Worm (Caenorhabditis elegans) whole organism, mixed stage, embryonic: ENCODE measurements around the gene B0361.4.

ENCODE experiments used
- M03D4.4 ChIP-seq: sonication (generic microtip); optimal IDR thresholded peaks from 2 replicates; lab custom pipeline; 2017; ENCODE audit warnings: mild to moderate bottlenecking, missing genetic modification characterization, missing compliant biosample characterization
- bed-3 ChIP-seq: fragments of 200-800 bp; sonication (Bioruptor generic); optimal IDR thresholded peaks from 3 replicates; lab custom pipeline; 2018; ENCODE audit warnings: mild to moderate bottlenecking, missing genetic modification characterization, moderate library complexity, missing compliant biosample characterization
- blmp-1 ChIP-seq: fragments of 150-350 bp; optimal IDR thresholded peaks from 2 replicates; lab custom pipeline; 2014; ENCODE audit warnings: missing biosample characterization, missing genetic modification characterization
- ceh-43 ChIP-seq: fragments of 200-800 bp; sonication (Bioruptor generic); optimal IDR thresholded peaks from 2 replicates; lab custom pipeline; 2018; ENCODE audit warnings: mild to moderate bottlenecking, missing genetic modification characterization, moderate library complexity, missing compliant biosample characterization
- cnd-1 ChIP-seq: fragments of 200-800 bp; sonication (Bioruptor generic); optimal IDR thresholded peaks from 2 replicates; lab custom pipeline; 2018; ENCODE audit warnings: mild to moderate bottlenecking, missing genetic modification characterization, missing compliant biosample characterization
- elt-1 ChIP-seq: sonication (generic microtip); optimal IDR thresholded peaks from 2 replicates; lab custom pipeline; 2017; ENCODE audit warnings: missing genetic modification characterization, mild to moderate bottlenecking, missing compliant biosample characterization, antibody characterized with exemption, moderate library complexity, borderline replicate concordance; ENCODE audit not compliant: insufficient read depth
- elt-3 ChIP-seq: fragments of 150-350 bp; optimal IDR thresholded peaks from 2 replicates; lab custom pipeline; 2014; ENCODE audit warnings: missing biosample characterization, missing genetic modification characterization
- flh-1 ChIP-seq: fragments of 200-800 bp; sonication (Bioruptor generic); optimal IDR thresholded peaks from 2 replicates; lab custom pipeline; 2018; ENCODE audit warnings: mild to moderate bottlenecking, missing genetic modification characterization, moderate library complexity, missing compliant biosample characterization
- ham-2 ChIP-seq: fragments of 200-800 bp; sonication (Bioruptor generic); optimal IDR thresholded peaks from 2 replicates; lab custom pipeline; 2018; ENCODE audit warnings: mild to moderate bottlenecking, missing genetic modification characterization, missing compliant biosample characterization
- hlh-1 ChIP-seq: fragments of 150-350 bp; optimal IDR thresholded peaks from 2 replicates; lab custom pipeline; 2014; ENCODE audit warnings: missing biosample characterization, missing genetic modification reagents, missing genetic modification characterization
- lin-13 ChIP-seq: fragments of 150-350 bp; optimal IDR thresholded peaks from 2 replicates; lab custom pipeline; 2014; ENCODE audit warnings: missing biosample characterization, missing genetic modification characterization
- lin-32 ChIP-seq: fragments of 200-800 bp; sonication (Bioruptor generic); optimal IDR thresholded peaks from 2 replicates; lab custom pipeline; 2018; ENCODE audit warnings: mild to moderate bottlenecking, missing genetic modification characterization, missing compliant biosample characterization
- lsy-2 ChIP-seq: fragments of 150-350 bp; optimal IDR thresholded peaks from 2 replicates; lab custom pipeline; 2014; ENCODE audit warnings: missing biosample characterization, missing genetic modification characterization
- mab-5 ChIP-seq: fragments of 150-350 bp; optimal IDR thresholded peaks from 2 replicates; lab custom pipeline; 2014; ENCODE audit warnings: missing biosample characterization, missing genetic modification characterization
- mls-2 ChIP-seq: sonication (generic microtip); optimal IDR thresholded peaks from 2 replicates; lab custom pipeline; 2016; ENCODE audit warnings: mild to moderate bottlenecking, missing genetic modification characterization, moderate library complexity, missing compliant biosample characterization
- nhr-12 ChIP-seq: fragments of 150-350 bp; optimal IDR thresholded peaks from 2 replicates; lab custom pipeline; 2014; ENCODE audit warnings: missing biosample characterization, missing genetic modification characterization
- nhr-237 ChIP-seq: fragments of 150-350 bp; optimal IDR thresholded peaks from 2 replicates; lab custom pipeline; 2014; ENCODE audit warnings: missing biosample characterization, missing genetic modification characterization
- nhr-76 ChIP-seq: sonication (generic microtip); optimal IDR thresholded peaks from 2 replicates; lab custom pipeline; 2017; ENCODE audit warnings: missing biosample characterization, missing genetic modification characterization
- pha-4 ChIP-seq: fragments of 150-350 bp; optimal IDR thresholded peaks from 2 replicates; lab custom pipeline; 2018; ENCODE audit warnings: missing biosample characterization, missing genetic modification reagents, missing genetic modification characterization
- sem-2 ChIP-seq: fragments of 200-800 bp; sonication (Bioruptor generic); optimal IDR thresholded peaks from 2 replicates; lab custom pipeline; 2018; ENCODE audit warnings: mild to moderate bottlenecking, missing genetic modification characterization, missing compliant biosample characterization
- snpc-4 ChIP-seq: fragments of 150-350 bp; optimal IDR thresholded peaks from 2 replicates; lab custom pipeline; 2014; ENCODE audit warnings: missing biosample characterization, missing genetic modification characterization
- sptf-1 ChIP-seq: sonication (generic microtip); optimal IDR thresholded peaks from 2 replicates; lab custom pipeline; 2017; ENCODE audit warnings: mild to moderate bottlenecking, missing genetic modification characterization, moderate library complexity, missing compliant biosample characterization
- tbx-8 ChIP-seq: fragments of 200-800 bp; sonication (Bioruptor generic); optimal IDR thresholded peaks from 2 replicates; lab custom pipeline; 2018; ENCODE audit warnings: mild to moderate bottlenecking, missing genetic modification characterization, moderate library complexity, missing compliant biosample characterization
- unc-120 ChIP-seq: sonication (generic microtip); optimal IDR thresholded peaks from 2 replicates; lab custom pipeline; 2017; ENCODE audit warnings: missing genetic modification characterization, missing compliant biosample characterization; ENCODE audit not compliant: poor library complexity, severe bottlenecking
- unc-39 ChIP-seq: fragments of 150-350 bp; optimal IDR thresholded peaks from 2 replicates; lab custom pipeline; 2014; ENCODE audit warnings: missing biosample characterization, missing genetic modification characterization
- unc-62 ChIP-seq: fragments of 150-350 bp; optimal IDR thresholded peaks from 2 replicates; lab custom pipeline; 2014; ENCODE audit warnings: missing biosample characterization, missing genetic modification reagents, missing genetic modification characterization
- zip-8 ChIP-seq: fragments of 150-350 bp; optimal IDR thresholded peaks from 2 replicates; lab custom pipeline; 2014; ENCODE audit warnings: missing biosample characterization, missing genetic modification characterization
- ztf-11 ChIP-seq: fragments of 150-350 bp; optimal IDR thresholded peaks from 2 replicates; lab custom pipeline; 2014; ENCODE audit warnings: missing biosample characterization, missing genetic modification characterization

Gene B0361.4

DNA sequence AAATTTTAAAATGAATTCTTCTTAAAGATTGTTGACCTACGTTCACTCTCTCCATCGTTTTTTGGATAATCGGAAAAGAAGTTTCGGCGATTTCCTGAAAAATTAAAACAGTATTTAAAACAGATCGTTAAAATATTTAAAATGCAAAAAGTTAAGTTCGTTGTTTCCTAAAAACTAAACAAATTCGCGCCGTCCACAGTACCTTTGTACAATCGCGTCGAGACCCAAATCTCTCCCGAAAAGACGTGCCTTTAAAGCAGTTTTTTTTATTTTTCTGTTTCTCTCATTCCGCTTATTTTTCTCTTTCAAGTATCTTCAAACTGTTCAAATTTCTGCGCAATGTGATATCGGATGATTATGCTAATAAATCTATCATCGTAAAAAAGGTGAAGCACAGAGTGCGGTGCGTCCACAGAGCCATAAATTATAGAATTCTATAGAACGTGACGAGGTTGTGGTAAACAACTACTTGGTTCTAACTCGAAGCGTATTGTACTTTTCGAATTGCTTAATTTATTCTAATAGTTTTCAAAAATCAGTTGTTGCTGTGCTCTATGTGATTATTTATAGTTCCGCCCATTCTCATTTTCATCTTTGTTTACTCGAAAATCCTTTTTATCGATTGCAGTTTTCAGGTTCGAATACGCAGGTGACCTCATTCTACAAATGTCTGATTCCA, 52.0 kb downstream of the B0361.4 start, which contains the start of the genes F56C9.6 and F56C9.3:
F56C9.6 (minus strand) TSS at position 112 of the 679 bp plus-strand sequence.
F56C9.3 (plus strand) TSS at position 629 of the 679 bp plus-strand sequence.
- TF ChIP-seq snpc-4 (tag; lab: Kevin White, UChicago) = no peak
- TF ChIP-seq mab-5 (tag; lab: Kevin White, UChicago) = no peak
- no peak for TF ChIP-seq nhr-237 (tag; lab: Kevin White, UChicago)
- no peak for TF ChIP-seq elt-1 (tag; lab: Kevin White, UChicago)
- TF ChIP-seq, all 35 proteins: peak for 0

DNA sequence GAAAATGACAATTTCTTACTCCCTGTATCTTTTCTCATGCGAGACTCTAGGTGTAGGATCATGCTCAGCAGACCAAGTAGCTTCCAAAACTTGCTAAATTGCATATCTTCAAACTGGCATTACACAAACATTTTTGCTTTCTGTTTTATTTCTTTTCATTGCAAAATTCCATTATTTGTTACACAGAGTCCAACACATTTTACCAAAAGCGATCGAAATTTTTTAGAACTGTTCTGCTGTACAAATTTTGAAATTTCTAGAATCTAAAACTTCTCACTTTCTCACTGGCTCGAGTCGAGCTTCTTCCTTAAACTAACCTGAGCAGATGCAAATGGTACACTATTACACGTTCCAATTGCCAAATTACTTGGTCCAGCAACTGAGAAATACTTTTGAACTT, 55.7 kb downstream of the B0361.4 start:
- no peak for TF ChIP-seq hlh-1 (tag; lab: Kevin White, UChicago)
- TF ChIP-seq elt-3 = no peak
- no peak for TF ChIP-seq snpc-4 (tag; lab: Kevin White, UChicago)
- no peak for TF ChIP-seq unc-62
- TF ChIP-seq sptf-1 (tag; lab: Kevin White, UChicago) = no peak
- no peak for TF ChIP-seq bed-3
- no peak for TF ChIP-seq lin-32 (GFP tag; lab: Kevin White, UChicago)
- TF ChIP-seq ham-2 (GFP tag; lab: Kevin White, UChicago) = no peak
- no peak for TF ChIP-seq lin-13 (tag; lab: Kevin White, UChicago)
- no peak for TF ChIP-seq ztf-11
- no peak for TF ChIP-seq nhr-76 (tag; lab: Kevin White, UChicago)
- no peak for TF ChIP-seq nhr-12 (tag; lab: Kevin White, UChicago)
- no peak for TF ChIP-seq M03D4.4 (tag; lab: Kevin White, UChicago)
- no peak for TF ChIP-seq nhr-237 (tag; lab: Kevin White, UChicago)
- TF ChIP-seq mab-5 (tag; lab: Kevin White, UChicago) = no peak
- TF ChIP-seq blmp-1 (tag; lab: Kevin White, UChicago) = no peak
- TF ChIP-seq cnd-1 = no peak
- TF ChIP-seq pha-4 (tag; lab: Kevin White, UChicago) = no peak
- no peak for TF ChIP-seq mls-2
- TF ChIP-seq, all 35 proteins: peak for 0

DNA sequence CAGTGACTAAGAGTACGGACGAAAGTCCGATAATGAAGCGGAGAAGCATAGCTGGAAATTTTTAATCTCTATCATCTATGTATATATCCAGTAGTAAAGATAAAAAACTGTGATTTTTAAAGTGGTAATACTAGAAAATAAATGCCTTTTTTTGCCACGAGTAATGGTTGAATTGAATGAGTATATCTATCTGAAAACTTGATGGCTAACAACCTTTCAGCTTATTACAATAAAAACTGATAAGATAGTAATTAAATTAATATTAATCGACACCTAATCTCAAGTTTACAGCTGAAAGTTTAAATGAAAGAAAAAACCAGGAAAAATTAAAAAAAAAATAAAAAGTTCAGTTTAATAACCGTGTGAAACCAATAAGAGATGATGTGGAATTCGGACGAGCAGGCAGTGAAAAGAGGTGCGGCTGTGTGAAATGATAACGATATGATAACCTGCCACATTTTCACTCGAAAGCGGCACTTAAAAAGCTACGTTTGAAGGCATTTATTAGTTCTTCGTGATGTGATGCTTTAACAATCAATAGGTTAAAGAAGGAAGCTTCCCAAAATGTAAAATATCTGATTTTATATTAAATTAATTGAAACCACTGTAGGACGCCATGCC, 56.2 kb downstream of the B0361.4 start, which contains the start of gene nspg-6:
nspg-6 (minus strand) TSS at position 51 of the 621 bp plus-strand sequence.
- TF ChIP-seq M03D4.4 (tag; lab: Kevin White, UChicago) (no peak), lin-13 (tag; lab: Kevin White, UChicago) (no peak), zip-8 (tag; lab: Kevin White, UChicago) (no peak), ham-2 (GFP tag; lab: Kevin White, UChicago) (no peak), mab-5 (tag; lab: Kevin White, UChicago) (no peak), lsy-2 (no peak), unc-39 (tag; lab: Kevin White, UChicago) (no peak), ztf-11 (no peak), mls-2 (no peak), nhr-76 (tag; lab: Kevin White, UChicago) (no peak), nhr-12 (tag; lab: Kevin White, UChicago) (no peak), snpc-4 (tag; lab: Kevin White, UChicago) (no peak), unc-120 (no peak), blmp-1 (tag; lab: Kevin White, UChicago) (no peak), cnd-1 (no peak), nhr-237 (tag; lab: Kevin White, UChicago) (no peak), tbx-8 (GFP tag; lab: Kevin White, UChicago) (no peak), ceh-43 (GFP tag; lab: Kevin White, UChicago) (no peak), flh-1 (no peak)
- TF ChIP-seq, all 35 proteins: peak for 0

- TF ChIP-seq pha-4 (tag; lab: Kevin White, UChicago) (peak; percentile 83), lin-32 (GFP tag; lab: Kevin White, UChicago) (no peak), sem-2 (GFP tag; lab: Kevin White, UChicago) (no peak)
Observed at ce11 chrIII:7317354-7317753, 58.6 kb downstream of the B0361.4 start.
